Fruit fly (Drosophila melanogaster): ENCODE data around the gene mEFG1.

- TF ChIP-seq vri (GFP tag; optimal IDR thresholded peaks at IDR 0.05) (no peak), CG6854 (GFP tag; optimal IDR thresholded peaks at IDR 0.05) (peak; percentile 64), eg (GFP tag; IDR thresholded peaks at IDR 0.05) (peak; percentile 5; the same call in 1 of the 3 replicates), Gug (GFP tag; IDR thresholded peaks at IDR 0.05) (no peak), Hr4 (GFP tag; optimal IDR thresholded peaks at IDR 0.05) (no peak), acj6 (GFP tag; optimal IDR thresholded peaks at IDR 0.05) (no peak), Lpt (GFP tag; optimal IDR thresholded peaks at IDR 0.05) (peak; percentile 25), CG11762 (GFP tag; optimal IDR thresholded peaks at IDR 0.05; ENCODE audit: insufficient read depth) (no peak), lz (GFP tag; optimal IDR thresholded peaks at IDR 0.05) (no peak), CG1621 (tag; optimal IDR thresholded peaks at IDR 0.05) (no peak), CG10669 (GFP tag; optimal IDR thresholded peaks at IDR 0.05) (no peak), fkh (GFP tag; optimal IDR thresholded peaks at IDR 0.05) (no peak)
Observed at dm6 chr2L:7203411-7204171, 19.3 kb downstream of the mEFG1 start.
